Fruit fly (Drosophila melanogaster) whole organism, embryonic: ENCODE measurements around the gene CG10761.
A peak's percentile ranks its signal among the peaks of the same experiment; 100 is the strongest.

ENCODE experiments used
- ATbp ChIP-seq: fragments of 200-800 bp; sonication (Bioruptor generic); optimal IDR thresholded peaks from 2 replicates; lab custom pipeline; 2017; ENCODE audit warnings: missing biosample characterization, mild to moderate bottlenecking, missing genetic modification characterization, missing genetic modification reagents
- Adf1 ChIP-seq: fragments of 200-800 bp; sonication (Bioruptor generic); IDR thresholded peaks from 2 replicates; pipeline ENCODE4 v1.3.6; 2022; ENCODE audit warnings: missing biosample characterization, missing genetic modification characterization
- Antp ChIP-seq: fragments of 200-800 bp; sonication (Bioruptor generic); optimal IDR thresholded peaks from 3 replicates; lab custom pipeline; 2016; ENCODE audit warnings: missing biosample characterization, missing genetic modification characterization
- BEAF-32 ChIP-seq: fragments of 200-800 bp; sonication (Bioruptor generic); optimal IDR thresholded peaks from 3 replicates; lab custom pipeline; 2017; ENCODE audit warnings: missing biosample characterization, missing genetic modification characterization, mild to moderate bottlenecking, moderate library complexity, missing genetic modification reagents
- CG11398 ChIP-seq: fragments of 200-800 bp; sonication (Bioruptor generic); optimal IDR thresholded peaks from 2 replicates; lab custom pipeline; 2016; ENCODE audit warnings: missing biosample characterization, missing genetic modification characterization
- CG12391 ChIP-seq: fragments of 200-800 bp; sonication (Bioruptor generic); optimal IDR thresholded peaks from 3 replicates; lab custom pipeline; 2018; ENCODE audit warnings: missing biosample characterization, mild to moderate bottlenecking, missing genetic modification characterization, moderate library complexity
- CG14014 ChIP-seq: fragments of 200-800 bp; sonication (Bioruptor generic); IDR thresholded peaks from 2 replicates; pipeline ENCODE4 v1.3.6; 2022; ENCODE audit warnings: missing biosample characterization, missing genetic modification characterization
- CG14710 ChIP-seq: fragments of 200-800 bp; sonication (Bioruptor generic); optimal IDR thresholded peaks from 3 replicates; lab custom pipeline; 2019; ENCODE audit warnings: missing biosample characterization, mild to moderate bottlenecking, missing genetic modification characterization, moderate library complexity
- CG2712 ChIP-seq: fragments of 200-800 bp; optimal IDR thresholded peaks from 3 replicates; lab custom pipeline; 2019; ENCODE audit warnings: missing biosample characterization, mild to moderate bottlenecking, missing genetic modification characterization, moderate library complexity
- CG31388 ChIP-seq: fragments of 200-800 bp; sonication (Bioruptor generic); optimal IDR thresholded peaks from 2 replicates; lab custom pipeline; 2016; ENCODE audit warnings: missing biosample characterization, missing genetic modification characterization
- CG34422 ChIP-seq: fragments of 200-800 bp; sonication (Bioruptor generic); IDR thresholded peaks from 3 replicates; pipeline ENCODE4 v1.3.6; 2022; ENCODE audit warnings: missing biosample characterization, missing genetic modification characterization
- CG4707 ChIP-seq: fragments of 200-800 bp; sonication (Bioruptor generic); optimal IDR thresholded peaks from 2 replicates; lab custom pipeline; 2018; ENCODE audit warnings: missing biosample characterization, mild to moderate bottlenecking, missing genetic modification characterization, moderate library complexity
- CG4820 ChIP-seq: fragments of 200-800 bp; sonication (Bioruptor generic); optimal IDR thresholded peaks from 3 replicates; lab custom pipeline; 2016; ENCODE audit warnings: missing biosample characterization, missing genetic modification characterization
- CG6654 ChIP-seq: fragments of 200-800 bp; sonication (Bioruptor generic); optimal IDR thresholded peaks from 2 replicates; lab custom pipeline; 2017; ENCODE audit warnings: missing biosample characterization, mild to moderate bottlenecking, missing genetic modification characterization
- CG7745 ChIP-seq: fragments of 200-800 bp; sonication (Bioruptor generic); optimal IDR thresholded peaks from 2 replicates; lab custom pipeline; 2018; ENCODE audit warnings: missing biosample characterization, mild to moderate bottlenecking, missing genetic modification characterization, moderate library complexity
- CG8924 ChIP-seq: fragments of 200-800 bp; optimal IDR thresholded peaks from 3 replicates; lab custom pipeline; 2019; ENCODE audit warnings: missing biosample characterization, mild to moderate bottlenecking, missing genetic modification characterization, moderate library complexity
- CG8944 ChIP-seq: fragments of 200-800 bp; sonication (Bioruptor generic); optimal IDR thresholded peaks from 3 replicates; lab custom pipeline; 2016; ENCODE audit warnings: missing biosample characterization, missing genetic modification characterization
- CG9437 ChIP-seq: fragments of 200-800 bp; sonication (Bioruptor generic); optimal IDR thresholded peaks from 2 replicates; lab custom pipeline; 2018; ENCODE audit warnings: missing biosample characterization, mild to moderate bottlenecking, missing genetic modification characterization
- CG9817 ChIP-seq: fragments of 200-800 bp; sonication (Bioruptor generic); optimal IDR thresholded peaks from 2 replicates; lab custom pipeline; 2018; ENCODE audit warnings: missing biosample characterization, mild to moderate bottlenecking, missing genetic modification characterization, moderate library complexity
- CoRest ChIP-seq: fragments of 200-800 bp; sonication (Bioruptor generic); optimal IDR thresholded peaks from 3 replicates; lab custom pipeline; 2018; ENCODE audit warnings: missing biosample characterization, mild to moderate bottlenecking, missing genetic modification characterization, moderate library complexity
- Dbx ChIP-seq: fragments of 200-800 bp; sonication (Bioruptor generic); IDR thresholded peaks from 3 replicates; pipeline ENCODE4 v1.3.6; 2022; ENCODE audit warnings: missing biosample characterization, missing genetic modification characterization
- Doc2 ChIP-seq: fragments of 200-800 bp; sonication (Bioruptor generic); IDR thresholded peaks from 2 replicates; pipeline ENCODE4 v1.3.6; 2022; ENCODE audit warnings: missing biosample characterization, missing genetic modification characterization
- Drgx ChIP-seq: fragments of 200-800 bp; sonication (Bioruptor generic); IDR thresholded peaks from 2 replicates; pipeline ENCODE4 v1.3.6; 2022; ENCODE audit warnings: missing biosample characterization, missing genetic modification characterization
- E2f1 ChIP-seq: fragments of 200-800 bp; sonication (Bioruptor generic); IDR thresholded peaks from 2 replicates; pipeline ENCODE4 v1.3.6; 2022; ENCODE audit warnings: missing biosample characterization, missing genetic modification characterization
- H15 ChIP-seq: fragments of 200-800 bp; sonication (Bioruptor generic); IDR thresholded peaks from 3 replicates; pipeline ENCODE4 v1.3.6; 2022; ENCODE audit warnings: missing biosample characterization, missing genetic modification characterization
- HLHmδ ChIP-seq: fragments of 200-800 bp; sonication (Bioruptor generic); optimal IDR thresholded peaks from 2 replicates; lab custom pipeline; 2018; ENCODE audit warnings: missing biosample characterization, mild to moderate bottlenecking, missing genetic modification characterization, moderate library complexity
- Hey ChIP-seq: fragments of 200-800 bp; sonication (Bioruptor generic); optimal IDR thresholded peaks from 3 replicates; lab custom pipeline; 2018; ENCODE audit warnings: missing biosample characterization, mild to moderate bottlenecking, missing genetic modification characterization
- Hr51 ChIP-seq, 2 experiments: fragments of 200-800 bp; sonication (Bioruptor generic); optimal IDR thresholded peaks; 2 replicates in 1 of 2; 3 replicates in 1 of 2; lab custom pipeline; 2016 to 2018; ENCODE audit warnings: missing biosample characterization in 2 of 2, missing genetic modification characterization in 2 of 2, mild to moderate bottlenecking in 1 of 2, moderate library complexity in 1 of 2
- Hsf ChIP-seq: fragments of 200-800 bp; sonication (Bioruptor generic); optimal IDR thresholded peaks from 3 replicates; lab custom pipeline; 2016; ENCODE audit warnings: missing biosample characterization, missing genetic modification characterization
- Mrtf ChIP-seq: fragments of 200-800 bp; sonication (Bioruptor generic); IDR thresholded peaks from 3 replicates; pipeline ENCODE4 v1.3.6; 2022; ENCODE audit warnings: missing biosample characterization, missing genetic modification characterization
- Neu2 ChIP-seq: fragments of 200-800 bp; sonication (Bioruptor generic); optimal IDR thresholded peaks from 3 replicates; lab custom pipeline; 2016; ENCODE audit warnings: missing biosample characterization, missing genetic modification characterization, borderline replicate concordance
- Ptx1 ChIP-seq: fragments of 200-800 bp; sonication (Bioruptor generic); IDR thresholded peaks from 2 replicates; pipeline ENCODE4 v1.3.6; 2022; ENCODE audit warnings: missing biosample characterization, missing genetic modification characterization
- Sox100B ChIP-seq: fragments of 200-800 bp; sonication (Bioruptor generic); optimal IDR thresholded peaks from 3 replicates; lab custom pipeline; 2018; ENCODE audit warnings: missing biosample characterization, mild to moderate bottlenecking, missing genetic modification characterization
- Sox102F ChIP-seq: fragments of 200-800 bp; sonication (Bioruptor generic); optimal IDR thresholded peaks from 2 replicates; lab custom pipeline; 2018; ENCODE audit warnings: missing biosample characterization, mild to moderate bottlenecking, missing genetic modification characterization, moderate library complexity
- Ssrp ChIP-seq: fragments of 200-800 bp; sonication (Bioruptor generic); optimal IDR thresholded peaks from 2 replicates; lab custom pipeline; 2018; ENCODE audit warnings: missing biosample characterization, mild to moderate bottlenecking, missing genetic modification characterization, moderate library complexity
- al ChIP-seq: fragments of 200-800 bp; sonication (Bioruptor generic); IDR thresholded peaks from 2 replicates; pipeline ENCODE4 v1.3.6; 2022; ENCODE audit warnings: missing biosample characterization, missing genetic modification characterization
- az2 ChIP-seq: fragments of 200-800 bp; sonication (Bioruptor generic); optimal IDR thresholded peaks from 3 replicates; lab custom pipeline; 2016; ENCODE audit warnings: missing biosample characterization, missing genetic modification characterization
- dimm ChIP-seq: fragments of 200-800 bp; sonication (Bioruptor generic); IDR thresholded peaks from 2 replicates; pipeline ENCODE4 v1.3.6; 2022; ENCODE audit warnings: missing biosample characterization, missing genetic modification characterization
- dpn ChIP-seq, 2 experiments: fragments of 200-800 bp; sonication (Bioruptor generic); optimal IDR thresholded peaks; 3 replicates each; lab custom pipeline; 2016; ENCODE audit warnings: missing biosample characterization in 2 of 2, missing genetic modification characterization in 2 of 2
- fd96Cb ChIP-seq: fragments of 200-800 bp; sonication (Bioruptor generic); optimal IDR thresholded peaks from 2 replicates; lab custom pipeline; 2018; ENCODE audit warnings: missing biosample characterization, mild to moderate bottlenecking, missing genetic modification characterization, moderate library complexity
- fu2 ChIP-seq: fragments of 200-800 bp; sonication (Bioruptor generic); optimal IDR thresholded peaks from 2 replicates; lab custom pipeline; 2016; ENCODE audit warnings: missing biosample characterization, missing genetic modification characterization
- h ChIP-seq: fragments of >200 bp; optimal IDR thresholded peaks from 2 replicates; lab custom pipeline; 2017
- hth ChIP-seq: fragments of >200 bp; optimal IDR thresholded peaks from 2 replicates; lab custom pipeline; 2017; ENCODE audit warnings: inconsistent platforms
- insv ChIP-seq, 2 experiments: fragments of 200-800 bp; sonication (Bioruptor generic); optimal IDR thresholded peaks; 3 replicates each; lab custom pipeline; 2016 to 2018; ENCODE audit warnings: missing biosample characterization in 2 of 2, missing genetic modification characterization in 2 of 2
- mirr ChIP-seq: fragments of 200-800 bp; sonication (Bioruptor generic); optimal IDR thresholded peaks from 3 replicates; lab custom pipeline; 2018; ENCODE audit warnings: missing biosample characterization, mild to moderate bottlenecking, missing genetic modification characterization
- ranshi ChIP-seq: fragments of 200-800 bp; sonication (Bioruptor generic); IDR thresholded peaks from 2 replicates; pipeline ENCODE4 v1.3.6; 2022; ENCODE audit warnings: missing biosample characterization, missing genetic modification characterization
- salm ChIP-seq: fragments of 200-800 bp; sonication (Bioruptor generic); optimal IDR thresholded peaks from 2 replicates; lab custom pipeline; 2018; ENCODE audit warnings: missing biosample characterization, mild to moderate bottlenecking, missing genetic modification characterization
- slbo ChIP-seq: fragments of 200-800 bp; sonication (Bioruptor generic); IDR thresholded peaks from 2 replicates; pipeline ENCODE4 v1.3.6; 2022; ENCODE audit warnings: missing biosample characterization, missing genetic modification characterization
- unc-4 ChIP-seq: fragments of 200-800 bp; sonication (Bioruptor generic); IDR thresholded peaks from 2 replicates; pipeline ENCODE4 v1.3.6; 2022; ENCODE audit warnings: missing biosample characterization, missing genetic modification characterization; ENCODE audit not compliant: partially characterized antibody
- usp ChIP-seq: fragments of >200 bp; optimal IDR thresholded peaks from 2 replicates; lab custom pipeline; 2017; ENCODE audit warnings: missing biosample characterization, missing genetic modification characterization
- wdn ChIP-seq: fragments of 200-800 bp; sonication (Bioruptor generic); IDR thresholded peaks from 2 replicates; pipeline ENCODE4 v1.3.6; 2022; ENCODE audit warnings: missing biosample characterization, missing genetic modification characterization

CG10761 gene

dm6 chrX:8196598-8197228 lies 34.1 kb upstream of the CG10761 start (continued):
- TF ChIP-seq CG9437 (GFP tag; lab: Kevin White, UChicago) (no peak), al (no peak), salm (tag; lab: Kevin White, UChicago) (no peak), ranshi (GFP tag; lab: Robert Waterston, UW) (peak; percentile 65; the same call in 1 of the 2 replicates), dpn (GFP tag; optimal IDR thresholded peaks at IDR 0.05; lab: Kevin White, UChicago) (peak; percentile 8 to 41), fd96Cb (tag; lab: Kevin White, UChicago) (peak; percentile 19), CG31388 (GFP tag; lab: Kevin White, UChicago) (no peak), Drgx (GFP tag; lab: Robert Waterston, UW) (peak; percentile 79), CG4820 (peak; percentile 48), Dbx (GFP tag; lab: Robert Waterston, UW) (no peak), CG8944 (GFP tag; lab: Kevin White, UChicago) (no peak), insv (GFP tag; optimal IDR thresholded peaks at IDR 0.05; lab: Kevin White, UChicago) (no peak), CoRest (tag; lab: Kevin White, UChicago) (no peak), E2f1 (GFP tag; lab: Robert Waterston, UW) (peak; percentile 62), Adf1 (GFP tag; lab: Robert Waterston, UW) (peak; percentile 12; the same call in 1 of the 2 replicates), BEAF-32 (GFP tag; lab: Kevin White, UChicago) (no peak), HLHmδ (no peak), h (no peak), H15 (peak; percentile 53; the same call in 1 of the 3 replicates), Ssrp (tag; lab: Kevin White, UChicago) (peak; percentile 50), hth (no peak), Mrtf (peak; percentile 61; the same call in 2 of the 3 replicates), CG6654 (GFP tag; lab: Kevin White, UChicago) (no peak), Hey (tag; lab: Kevin White, UChicago) (no peak), CG2712 (tag; lab: Kevin White, UChicago) (peak; percentile 51), slbo (peak; percentile 57), CG4707 (GFP tag; lab: Kevin White, UChicago) (no peak), Hsf (GFP tag; lab: Kevin White, UChicago) (peak; percentile 28), fu2 (GFP tag; lab: Kevin White, UChicago) (no peak), CG11398 (GFP tag; lab: Kevin White, UChicago) (no peak), unc-4 (no peak), Sox100B (GFP tag; lab: Kevin White, UChicago) (peak; percentile 40), wdn (GFP tag; lab: Robert Waterston, UW) (no peak), CG12391 (peak; percentile 34), Hr51 (GFP tag; optimal IDR thresholded peaks at IDR 0.05; lab: Kevin White, UChicago) (peak in 1 of 2 experiments; percentile 57), Ptx1 (GFP tag; lab: Robert Waterston, UW) (peak; percentile 68), Antp (no peak), Neu2 (GFP tag; lab: Kevin White, UChicago) (no peak), CG14014 (GFP tag; lab: Robert Waterston, UW) (peak; percentile 57; the same call in 1 of the 2 replicates), usp (GFP tag; lab: Kevin White, UChicago) (no peak), Doc2 (GFP tag; lab: Robert Waterston, UW) (0 out of 2 replicates have a peak, but pooled peaks have one; percentile 7), dimm (no peak), CG7745 (tag; lab: Kevin White, UChicago) (no peak), CG9817 (tag; lab: Kevin White, UChicago) (no peak), Sox102F (GFP tag; lab: Kevin White, UChicago) (peak; percentile 62), CG34422 (GFP tag; lab: Robert Waterston, UW) (peak; percentile 19; the same call in 1 of the 3 replicates), CG14710 (tag; lab: Kevin White, UChicago) (peak; percentile 2), CG8924 (tag; lab: Kevin White, UChicago) (no peak), ATbp (GFP tag; lab: Kevin White, UChicago) (peak; percentile 50), mirr (GFP tag; lab: Kevin White, UChicago) (no peak), az2 (GFP tag; lab: Kevin White, UChicago) (peak; percentile 29)
